Worm (Caenorhabditis elegans): Measurements from ENCODE around the gene C54F6.6.

C54F6.6 gene

ce11 chrV:7543728-7544127 is 20.2 kb downstream of the C54F6.6 start:
- TF ChIP-seq nhr-90 (tag; optimal IDR thresholded peaks at IDR 0.05; ENCODE audit: poor library complexity) (no peak), blmp-1 (tag; optimal IDR thresholded peaks at IDR 0.05) (peak; percentile 10)

- no peak for TF ChIP-seq lin-15B (tag; optimal IDR thresholded peaks at IDR 0.05)
- TF ChIP-seq isw-1 (GFP tag; IDR thresholded peaks at IDR 0.05): no peak
- TF ChIP-seq grh-1 (GFP tag; IDR thresholded peaks at IDR 0.05): no peak
- no peak for TF ChIP-seq mep-1 (tag; optimal IDR thresholded peaks at IDR 0.05)
- no peak for TF ChIP-seq nhr-19 (GFP tag; conservative IDR thresholded peaks at IDR 0.05)
- TF ChIP-seq nhr-71 (tag; optimal IDR thresholded peaks at IDR 0.05): no peak
- TF ChIP-seq zag-1 (tag; optimal IDR thresholded peaks at IDR 0.05): no peak
- no peak for TF ChIP-seq ama-1 (optimal IDR thresholded peaks at IDR 0.05)
- no peak for TF ChIP-seq aha-1 (tag; optimal IDR thresholded peaks at IDR 0.05)
- no peak for TF ChIP-seq ces-1 (GFP tag; optimal IDR thresholded peaks at IDR 0.05)
- no peak for TF ChIP-seq C16A3.4 (tag; optimal IDR thresholded peaks at IDR 0.05)
- no peak for TF ChIP-seq fkh-4 (tag; optimal IDR thresholded peaks at IDR 0.05; ENCODE audit: borderline replicate concordance)
- no peak for TF ChIP-seq nhr-84 (tag; optimal IDR thresholded peaks at IDR 0.05)
- no peak for TF ChIP-seq pqm-1 (tag; optimal IDR thresholded peaks at IDR 0.05)
- no peak for TF ChIP-seq nhr-11 (tag; optimal IDR thresholded peaks at IDR 0.05)
- no peak for TF ChIP-seq ceh-63 (GFP tag; optimal IDR thresholded peaks at IDR 0.05)
Observed at ce11 chrV:7545187-7545586, 21.7 kb downstream of the C54F6.6 start, which contains the start of the genes C54F6.19 and nhx-3. Gene C54F6.19, plus strand, starts transcription at chrV:7545487. Gene nhx-3, minus strand, starts transcription at chrV:7545523.

DNA sequence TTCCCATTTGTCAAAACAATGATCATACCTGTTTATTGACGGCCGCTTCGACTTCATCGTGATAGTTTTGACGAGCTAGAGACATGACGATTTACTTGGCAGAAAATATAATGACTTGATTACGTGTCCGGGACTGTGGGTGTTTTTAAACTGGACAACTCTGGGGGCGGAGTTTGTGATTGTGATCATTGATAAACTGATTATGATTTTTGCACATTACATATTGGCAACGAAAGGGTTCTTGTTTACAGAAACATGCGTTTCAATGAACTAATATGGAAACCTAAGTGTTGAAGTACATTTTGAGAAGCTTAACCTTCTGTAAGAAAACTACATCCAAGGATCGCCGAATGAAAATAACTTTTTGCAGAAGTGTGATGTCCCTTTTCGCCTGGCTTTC is 24.0 kb downstream of the C54F6.6 start, which contains the start of gene ftn-1:
TSS of gene ftn-1 (minus strand) at position 101 of the 400 bp plus-strand sequence.
- no peak for TF ChIP-seq sox-4 (tag; optimal IDR thresholded peaks at IDR 0.05)
- no peak for TF ChIP-seq skn-1 (tag; optimal IDR thresholded peaks at IDR 0.05)
- no peak for TF ChIP-seq dpl-1 (GFP tag; optimal IDR thresholded peaks at IDR 0.05)
- no peak for TF ChIP-seq nhr-237 (tag; optimal IDR thresholded peaks at IDR 0.05)
- no peak for TF ChIP-seq nhr-11 (tag; optimal IDR thresholded peaks at IDR 0.05)
- no peak for TF ChIP-seq unc-86 (tag; optimal IDR thresholded peaks at IDR 0.05)
- no peak for TF ChIP-seq blmp-1 (tag; optimal IDR thresholded peaks at IDR 0.05)
- TF ChIP-seq nhr-28 (tag; optimal IDR thresholded peaks at IDR 0.05): no peak
- TF ChIP-seq egl-13 (tag; optimal IDR thresholded peaks at IDR 0.05): no peak
- TF ChIP-seq egl-27 (tag; optimal IDR thresholded peaks at IDR 0.05): no peak
- TF ChIP-seq sptf-1 (tag; optimal IDR thresholded peaks at IDR 0.05): no peak

- TF ChIP-seq tlp-1 (tag; optimal IDR thresholded peaks at IDR 0.05) (no peak), nhr-12 (tag; optimal IDR thresholded peaks at IDR 0.05) (no peak), nhr-71 (tag; optimal IDR thresholded peaks at IDR 0.05) (no peak), lin-35 (GFP tag; optimal IDR thresholded peaks at IDR 0.05) (peak in 1 of 2 experiments; percentile 6), pag-3 (tag; optimal IDR thresholded peaks at IDR 0.05; ENCODE audit: borderline replicate concordance, insufficient read depth) (no peak), nhr-84 (tag; optimal IDR thresholded peaks at IDR 0.05) (no peak), elt-2 (tag; optimal IDR thresholded peaks at IDR 0.05) (peak; percentile 88)
Observed at ce11 chrV:7548017-7548416, 24.5 kb downstream of the C54F6.6 start.

ce11 chrV:7548499-7548898 is 25.0 kb downstream of the C54F6.6 start:
- TF ChIP-seq nhr-90 (tag; optimal IDR thresholded peaks at IDR 0.05; ENCODE audit: poor library complexity) (peak; percentile 10), grh-1 (GFP tag; IDR thresholded peaks at IDR 0.05) (0 out of 2 replicates have a peak, but pooled peaks have one; percentile 30), nhr-85 (tag) (peak; percentile 52), nhr-19 (GFP tag; conservative IDR thresholded peaks at IDR 0.05) (peak; percentile 36)

DNA sequence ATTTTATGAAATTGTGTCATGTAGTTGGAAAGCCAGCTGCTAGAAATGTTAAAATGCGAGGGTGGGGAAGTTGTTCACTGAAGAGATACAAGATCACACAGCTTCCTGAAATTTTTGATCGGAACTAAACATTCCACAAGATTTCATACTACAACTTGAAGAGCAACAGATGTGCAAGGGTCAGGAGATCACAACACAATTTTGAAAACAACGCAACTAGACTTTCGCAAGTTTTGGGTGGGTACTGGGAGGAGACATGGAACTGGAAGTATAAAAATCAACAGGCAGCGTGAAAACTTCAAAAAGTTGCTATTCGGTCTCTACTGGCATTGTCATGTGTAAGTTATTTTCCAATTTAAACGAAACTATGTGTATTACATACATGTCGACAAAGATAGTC is 28.3 kb downstream of the C54F6.6 start, which contains the start of gene F19F10.3:
TSS of gene F19F10.3 (plus strand) at position 301 of the 400 bp plus-strand sequence.
- TF ChIP-seq ama-1 (optimal IDR thresholded peaks at IDR 0.05) (no peak), jun-1 (tag; optimal IDR thresholded peaks at IDR 0.05) (no peak), dsc-1 (tag; optimal IDR thresholded peaks at IDR 0.05) (peak; percentile 23)
